Worm (Caenorhabditis elegans) whole organism, young adult: ENCODE results near the gene F09F9.5.

Experiments used
- C06A6.2 ChIP-seq: fragments of 200-800 bp; sonication (Bioruptor generic); conservative IDR thresholded peaks from 2 replicates; pipeline ENCODE4 v1.3.6; 2022; ENCODE audit warnings: missing genetic modification characterization, missing compliant biosample characterization
- F10E7.11 ChIP-seq: sonication (generic microtip); optimal IDR thresholded peaks from 2 replicates; lab custom pipeline; 2017; ENCODE audit warnings: mild to moderate bottlenecking, missing genetic modification characterization, moderate library complexity, missing compliant biosample characterization
- F23B12.7 ChIP-seq: sonication (generic microtip); optimal IDR thresholded peaks from 2 replicates; lab custom pipeline; 2017; ENCODE audit warnings: missing genetic modification characterization, mild to moderate bottlenecking, missing compliant biosample characterization, antibody characterized with exemption, moderate library complexity; ENCODE audit not compliant: insufficient read depth
- F57C9.4 ChIP-seq: sonication (generic microtip); optimal IDR thresholded peaks from 2 replicates; lab custom pipeline; 2017; ENCODE audit warnings: mild to moderate bottlenecking, missing genetic modification characterization, missing compliant biosample characterization
- Y56A3A.18 ChIP-seq: fragments of 200-800 bp; sonication (Bioruptor generic); IDR thresholded peaks from 2 replicates; pipeline ENCODE4 v1.3.6; 2022; ENCODE audit warnings: missing genetic modification reagents, missing genetic modification characterization, missing compliant biosample characterization
- athp-1 ChIP-seq: sonication (generic microtip); optimal IDR thresholded peaks from 2 replicates; lab custom pipeline; 2017; ENCODE audit warnings: mild to moderate bottlenecking, missing genetic modification characterization, missing compliant biosample characterization
- ccch-3 ChIP-seq: fragments of 200-800 bp; sonication (Bioruptor generic); optimal IDR thresholded peaks from 2 replicates; lab custom pipeline; 2018; ENCODE audit warnings: mild to moderate bottlenecking, missing genetic modification characterization, missing compliant biosample characterization
- cebp-1 ChIP-seq, 2 experiments: fragments of 200-800 bp in 1 of 2; sonication (Bioruptor generic) in 1 of 2; sonication (generic microtip) in 1 of 2; IDR thresholded peaks in 1 of 2; optimal IDR thresholded peaks in 1 of 2; 2 replicates each; pipeline versions ENCODE4 v1.3.6 to Lab custom; 2017 to 2022; ENCODE audit warnings: missing compliant biosample characterization in 2 of 2, missing genetic modification characterization in 2 of 2, mild to moderate bottlenecking in 1 of 2, missing genetic modification reagents in 1 of 2, moderate library complexity in 1 of 2
- cebp-2 ChIP-seq: fragments of 200-800 bp; sonication (Bioruptor generic); IDR thresholded peaks from 2 replicates; pipeline ENCODE4 v1.3.6; 2022; ENCODE audit warnings: missing genetic modification characterization, missing compliant biosample characterization
- ceh-27 ChIP-seq: fragments of 200-800 bp; sonication (Bioruptor generic); optimal IDR thresholded peaks from 2 replicates; lab custom pipeline; 2018; ENCODE audit warnings: mild to moderate bottlenecking, missing genetic modification characterization, moderate library complexity, missing compliant biosample characterization
- ceh-40 ChIP-seq: fragments of 200-800 bp; sonication (Bioruptor generic); IDR thresholded peaks from 2 replicates; pipeline ENCODE4 v1.3.6; 2022; ENCODE audit warnings: missing genetic modification characterization, missing compliant biosample characterization
- chd-7 ChIP-seq: sonication (generic microtip); optimal IDR thresholded peaks from 2 replicates; lab custom pipeline; 2016; ENCODE audit warnings: mild to moderate bottlenecking, missing genetic modification characterization, moderate library complexity, missing compliant biosample characterization
- efl-1 ChIP-seq: fragments of 150-350 bp; optimal IDR thresholded peaks from 2 replicates; lab custom pipeline; 2014; ENCODE audit warnings: missing biosample characterization, missing genetic modification reagents, missing genetic modification characterization
- egl-44 ChIP-seq: fragments of 200-800 bp; sonication (Bioruptor generic); IDR thresholded peaks from 2 replicates; pipeline ENCODE4 v1.3.6; 2022; ENCODE audit warnings: missing genetic modification reagents, missing genetic modification characterization, missing compliant biosample characterization
- egrh-3 ChIP-seq: fragments of 200-800 bp; sonication (Bioruptor generic); IDR thresholded peaks from 2 replicates; pipeline ENCODE4 v1.3.6; 2022; ENCODE audit warnings: missing genetic modification reagents, missing genetic modification characterization, missing compliant biosample characterization
- fkh-3 ChIP-seq: sonication (generic microtip); optimal IDR thresholded peaks from 2 replicates; lab custom pipeline; 2016; ENCODE audit warnings: mild to moderate bottlenecking, missing genetic modification characterization, missing compliant biosample characterization
- hlh-26 ChIP-seq: fragments of 200-800 bp; sonication (Bioruptor generic); conservative IDR thresholded peaks from 2 replicates; pipeline ENCODE4 v1.3.6; 2022; ENCODE audit warnings: missing genetic modification reagents, missing genetic modification characterization, missing compliant biosample characterization
- hmg-1.2 ChIP-seq: fragments of 200-800 bp; sonication (Bioruptor generic); IDR thresholded peaks from 2 replicates; pipeline ENCODE4 v1.3.6; 2022; ENCODE audit warnings: missing genetic modification reagents, missing genetic modification characterization, missing compliant biosample characterization
- let-526 ChIP-seq: fragments of 200-800 bp; sonication (Bioruptor generic); IDR thresholded peaks from 2 replicates; pipeline ENCODE4 v1.3.6; 2022; ENCODE audit warnings: missing genetic modification reagents, missing genetic modification characterization, missing compliant biosample characterization
- lin-26 ChIP-seq: fragments of 200-800 bp; sonication (Bioruptor generic); IDR thresholded peaks from 2 replicates; pipeline ENCODE4 v1.3.6; 2022; ENCODE audit warnings: missing genetic modification reagents, missing genetic modification characterization, missing compliant biosample characterization
- lin-35 ChIP-seq, 3 experiments: fragments of 150-350 bp in 2 of 3; sonication (generic microtip) in 1 of 3; optimal IDR thresholded peaks; 2 replicates each; lab custom pipeline; 2014 to 2018; ENCODE audit warnings: missing biosample characterization in 3 of 3, missing genetic modification characterization in 3 of 3, missing genetic modification reagents in 3 of 3
- madf-3 ChIP-seq: fragments of 200-800 bp; sonication (Bioruptor generic); IDR thresholded peaks from 2 replicates; pipeline ENCODE4 v1.3.6; 2022; ENCODE audit warnings: missing genetic modification reagents, missing genetic modification characterization, missing compliant biosample characterization
- madf-8 ChIP-seq: fragments of 200-800 bp; sonication (Bioruptor generic); conservative IDR thresholded peaks from 2 replicates; pipeline ENCODE4 v1.3.6; 2022; ENCODE audit warnings: missing genetic modification reagents, missing genetic modification characterization, missing compliant biosample characterization
- mcd-1 ChIP-seq: fragments of 200-800 bp; sonication (Bioruptor generic); IDR thresholded peaks from 2 replicates; pipeline ENCODE4 v1.3.6; 2022; ENCODE audit warnings: missing genetic modification reagents, missing genetic modification characterization, missing compliant biosample characterization
- mel-28 ChIP-seq: sonication (generic microtip); optimal IDR thresholded peaks from 2 replicates; lab custom pipeline; 2016; ENCODE audit warnings: borderline replicate concordance, mild to moderate bottlenecking, missing genetic modification characterization, missing compliant biosample characterization
- nfyb-1 ChIP-seq: fragments of 200-800 bp; sonication (Bioruptor generic); IDR thresholded peaks from 2 replicates; pipeline ENCODE4 v1.3.6; 2022; ENCODE audit warnings: missing genetic modification reagents, missing genetic modification characterization, missing compliant biosample characterization
- nhr-120 ChIP-seq: fragments of 200-800 bp; sonication (Bioruptor generic); IDR thresholded peaks from 2 replicates; pipeline ENCODE4 v1.3.6; 2022; ENCODE audit warnings: missing genetic modification characterization, missing compliant biosample characterization
- nhr-179 ChIP-seq: sonication (generic microtip); optimal IDR thresholded peaks from 2 replicates; lab custom pipeline; 2016; ENCODE audit warnings: mild to moderate bottlenecking, missing genetic modification characterization, missing compliant biosample characterization
- nhr-90 ChIP-seq: sonication (generic microtip); optimal IDR thresholded peaks from 2 replicates; lab custom pipeline; 2016; ENCODE audit warnings: missing genotype, mild to moderate bottlenecking, missing genetic modification characterization, missing compliant biosample characterization
- rec-8 ChIP-seq, 2 experiments: sonication (generic microtip); optimal IDR thresholded peaks; 2 replicates each; lab custom pipeline; 2016; ENCODE audit warnings: mild to moderate bottlenecking in 2 of 2, missing genetic modification characterization in 2 of 2, missing genetic modification reagents in 2 of 2, missing genotype in 2 of 2, missing biosample characterization in 1 of 2, missing compliant biosample characterization in 1 of 2, moderate library complexity in 1 of 2
- rpc-1 ChIP-seq, 2 experiments: fragments of 150-350 bp in 1 of 2; sonication (generic microtip) in 1 of 2; optimal IDR thresholded peaks; 2 replicates each; lab custom pipeline; 2014 to 2018; ENCODE audit warnings: missing biosample characterization in 1 of 2, missing genetic modification characterization in 1 of 2, missing genetic modification reagents in 1 of 2, missing genotype in 1 of 2
- sea-2 ChIP-seq: fragments of 200-800 bp; sonication (Bioruptor generic); IDR thresholded peaks from 2 replicates; pipeline ENCODE4 v1.3.6; 2022; ENCODE audit warnings: missing genetic modification characterization, missing compliant biosample characterization
- snpc-4 ChIP-seq, 5 experiments: fragments of 150-350 bp in 1 of 5; sonication (generic microtip) in 4 of 5; optimal IDR thresholded peaks; 2 replicates each; lab custom pipeline; 2014 to 2018; ENCODE audit warnings: missing genetic modification characterization in 5 of 5, missing biosample characterization in 3 of 5, antibody characterized with exemption in 2 of 5, mild to moderate bottlenecking in 2 of 5, missing compliant biosample characterization in 2 of 5, missing genotype in 2 of 5, moderate library complexity in 2 of 5, missing genetic modification reagents in 1 of 5
- unc-62 ChIP-seq: fragments of 150-350 bp; optimal IDR thresholded peaks from 2 replicates; lab custom pipeline; 2014; ENCODE audit warnings: missing biosample characterization, missing genetic modification reagents, missing genetic modification characterization
- zfh-2 ChIP-seq: fragments of 200-800 bp; sonication (Bioruptor generic); conservative IDR thresholded peaks from 2 replicates; pipeline ENCODE4 v1.3.6; 2022; ENCODE audit warnings: missing genetic modification reagents, missing genetic modification characterization, missing compliant biosample characterization
- zim-3 ChIP-seq: sonication (generic microtip); optimal IDR thresholded peaks from 2 replicates; lab custom pipeline; 2017; ENCODE audit warnings: mild to moderate bottlenecking, missing genetic modification characterization, moderate library complexity, missing compliant biosample characterization
- ztf-18 ChIP-seq: sonication (generic microtip); optimal IDR thresholded peaks from 2 replicates; lab custom pipeline; 2016; ENCODE audit warnings: missing genotype, mild to moderate bottlenecking, missing genetic modification characterization, missing compliant biosample characterization
- ztf-26 ChIP-seq: sonication (generic microtip); optimal IDR thresholded peaks from 2 replicates; lab custom pipeline; 2017; ENCODE audit warnings: missing genetic modification characterization, missing compliant biosample characterization
- ztf-6 ChIP-seq: fragments of 200-800 bp; sonication (Bioruptor generic); IDR thresholded peaks from 2 replicates; pipeline ENCODE4 v1.3.6; 2022; ENCODE audit warnings: missing genetic modification reagents, missing genetic modification characterization, missing compliant biosample characterization

F09F9.5 gene

DNA sequence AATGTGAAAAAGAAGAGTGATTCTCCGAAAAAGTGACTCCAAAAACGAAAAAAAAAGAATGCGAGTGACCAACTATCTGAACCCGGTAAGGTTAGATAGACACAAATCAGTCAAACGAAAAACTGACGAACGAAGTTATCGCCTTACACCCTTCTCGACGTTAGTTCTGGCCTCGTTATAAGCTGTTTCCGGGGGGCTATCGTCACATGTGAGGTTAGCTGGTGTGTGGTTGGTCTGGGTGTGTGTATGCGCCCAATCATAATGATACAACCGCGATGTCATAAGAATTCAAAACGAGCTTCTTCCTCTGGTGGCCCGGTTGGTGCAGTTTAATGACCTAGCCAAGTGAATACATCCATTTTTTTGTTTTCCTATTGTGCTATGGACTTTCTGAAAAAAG lies 32.2 kb upstream of the F09F9.5 start:
- TF ChIP-seq snpc-4 (GFP tag; optimal IDR thresholded peaks at IDR 0.05; lab: Kevin White, UChicago) = no peak
- TF ChIP-seq snpc-4 (tag; optimal IDR thresholded peaks at IDR 0.05; lab: Kevin White, UChicago) = no peak
- TF ChIP-seq F57C9.4 (tag; lab: Kevin White, UChicago) = no peak
- TF ChIP-seq Y56A3A.18 = no peak
- TF ChIP-seq madf-8 = no peak
- TF ChIP-seq nfyb-1 (GFP tag; lab: Robert Waterston, UW) = no peak

DNA sequence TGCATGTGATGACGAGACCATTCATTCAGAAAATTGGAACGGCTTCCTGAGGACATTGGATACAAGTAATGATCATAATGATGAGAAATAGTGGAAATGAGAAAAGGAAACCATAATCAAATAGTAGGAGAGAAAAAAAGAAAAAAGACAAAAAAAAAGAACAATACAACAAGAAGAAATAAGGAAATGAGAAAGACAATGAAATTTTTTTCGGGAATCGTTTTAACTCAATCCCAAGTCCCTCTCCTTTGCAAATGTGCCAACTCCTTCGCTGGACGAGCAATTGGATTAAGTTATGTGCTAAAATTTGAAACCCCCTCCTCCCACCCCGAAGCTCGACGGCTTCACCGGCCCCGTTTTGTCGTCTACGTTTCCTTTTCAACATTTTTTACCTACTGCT lies 28.8 kb upstream of the F09F9.5 start:
- TF ChIP-seq athp-1 (tag; lab: Kevin White, UChicago) (no peak), rpc-1 (optimal IDR thresholded peaks at IDR 0.05; lab: Kevin White, UChicago) (no peak), rpc-1 (tag; optimal IDR thresholded peaks at IDR 0.05; lab: Kevin White, UChicago) (no peak), ztf-26 (tag; lab: Kevin White, UChicago) (no peak), mcd-1 (GFP tag; lab: Robert Waterston, UW) (no peak), efl-1 (GFP tag; lab: Kevin White, UChicago) (no peak), cebp-2 (no peak), zim-3 (no peak), zfh-2 (GFP tag; lab: Robert Waterston, UW) (no peak), nhr-179 (tag; lab: Kevin White, UChicago) (no peak), egl-44 (GFP tag; lab: Robert Waterston, UW) (no peak), F10E7.11 (tag; lab: Kevin White, UChicago) (no peak), madf-8 (no peak)

DNA sequence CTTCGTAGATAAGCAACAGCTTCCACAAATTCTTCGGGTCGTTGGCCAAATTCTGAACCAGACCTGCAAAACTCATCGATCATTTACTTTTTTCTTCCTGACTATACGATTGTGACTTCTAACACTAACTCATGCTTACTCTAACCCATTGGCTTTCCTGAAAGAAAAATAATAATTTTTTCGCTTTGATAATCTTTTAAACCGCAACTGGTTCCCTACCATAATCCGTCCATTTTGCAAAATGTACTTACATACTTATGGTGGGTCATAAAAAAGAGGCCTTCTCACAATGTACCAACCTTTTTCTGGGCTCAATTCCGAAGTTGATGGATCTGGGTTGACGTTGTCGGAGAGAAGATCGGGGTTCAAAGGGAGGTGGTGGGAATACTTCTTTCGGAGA lies 22.7 kb upstream of the F09F9.5 start:
- TF ChIP-seq ztf-6 (GFP tag; lab: Robert Waterston, UW) (no peak), ceh-27 (GFP tag; lab: Kevin White, UChicago) (no peak), cebp-1 (GFP tag; IDR thresholded peaks at IDR 0.05; lab: Robert Waterston, UW) (no peak), cebp-1 (tag; optimal IDR thresholded peaks at IDR 0.05; lab: Kevin White, UChicago) (no peak), lin-35 (GFP tag; optimal IDR thresholded peaks at IDR 0.05; lab: Kevin White, UChicago) (no peak), nhr-120 (GFP tag; lab: Robert Waterston, UW) (no peak), let-526 (GFP tag; lab: Robert Waterston, UW) (no peak), rec-8 (tag; optimal IDR thresholded peaks at IDR 0.05; lab: Kevin White, UChicago) (no peak), fkh-3 (tag; lab: Kevin White, UChicago) (no peak)

DNA sequence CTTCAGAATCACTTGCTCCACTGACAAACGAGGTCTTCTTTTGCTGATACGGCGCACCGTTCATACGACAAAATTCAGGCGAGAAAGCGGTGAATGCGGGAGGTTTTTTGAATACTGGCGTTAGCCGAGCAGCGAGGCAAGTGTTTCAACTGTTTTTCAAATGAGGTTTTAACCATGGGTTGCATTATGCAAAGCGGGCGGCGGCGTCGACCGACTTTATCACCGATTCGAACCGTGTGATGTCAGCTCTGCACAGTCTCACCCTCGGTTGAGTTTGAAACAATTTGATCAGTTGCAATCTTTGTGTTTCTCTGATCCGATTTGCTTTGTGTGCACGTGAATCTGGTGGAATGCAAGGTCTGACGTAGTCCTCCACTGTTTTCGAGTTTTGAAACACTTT lies 17.3 kb upstream of the F09F9.5 start, which contains the start of gene clh-4:
Gene clh-4, minus strand, starts transcription at position 101 of the 400 bp plus-strand sequence.
- TF ChIP-seq lin-26 (GFP tag; lab: Robert Waterston, UW) = no peak
- TF ChIP-seq unc-62 = no peak
- no peak for TF ChIP-seq hlh-26 (GFP tag; lab: Robert Waterston, UW)
- no peak for TF ChIP-seq C06A6.2 (GFP tag; lab: Robert Waterston, UW)
- no peak for TF ChIP-seq madf-3 (GFP tag; lab: Robert Waterston, UW)
- no peak for TF ChIP-seq chd-7 (tag; lab: Kevin White, UChicago)
- no peak for TF ChIP-seq sea-2
- TF ChIP-seq hmg-1.2 (GFP tag; lab: Robert Waterston, UW) = no peak
- no peak for TF ChIP-seq F23B12.7 (tag; lab: Kevin White, UChicago)
- no peak for TF ChIP-seq ceh-27 (GFP tag; lab: Kevin White, UChicago)
- TF ChIP-seq nhr-179 (tag; lab: Kevin White, UChicago) = no peak
- TF ChIP-seq ztf-18 = no peak
- TF ChIP-seq mel-28 = no peak
- TF ChIP-seq egrh-3 (GFP tag; lab: Robert Waterston, UW) = no peak
- no peak for TF ChIP-seq ccch-3
- no peak for TF ChIP-seq nhr-90 (tag; lab: Kevin White, UChicago)
- no peak for TF ChIP-seq cebp-1 (GFP tag; IDR thresholded peaks at IDR 0.05; lab: Robert Waterston, UW)
- TF ChIP-seq cebp-1 (tag; optimal IDR thresholded peaks at IDR 0.05; lab: Kevin White, UChicago) = no peak
- TF ChIP-seq ceh-40 (GFP tag; lab: Robert Waterston, UW) = no peak
- TF ChIP-seq egl-44 (GFP tag; lab: Robert Waterston, UW) = no peak
